Worm (Caenorhabditis elegans): ENCODE data around the gene twk-33.

DNA sequence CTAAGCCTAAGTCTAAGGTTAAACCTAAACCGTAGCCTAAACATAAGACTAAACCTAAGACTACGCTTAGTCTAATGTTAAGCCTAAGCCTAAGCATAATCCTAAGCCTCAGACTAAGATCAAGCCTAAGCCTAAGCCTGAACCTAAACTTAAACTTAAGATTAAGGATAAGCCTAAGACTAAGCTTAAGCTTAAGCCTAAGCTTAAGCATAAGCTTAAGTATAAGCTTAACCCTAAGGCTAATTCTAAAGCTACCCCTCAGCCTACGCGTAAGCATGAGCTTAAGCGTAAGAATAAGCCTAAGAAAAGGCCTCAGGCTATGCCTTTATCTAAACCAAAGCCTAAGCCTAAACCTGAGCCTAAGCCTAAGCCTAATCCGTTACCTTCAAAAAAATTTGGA is 14.2 kb upstream of the twk-33 start:
- TF ChIP-seq ztf-7 (tag; optimal IDR thresholded peaks at IDR 0.05) (no peak), lin-29 (GFP tag; IDR thresholded peaks at IDR 0.05) (no peak), nhr-11 (tag; optimal IDR thresholded peaks at IDR 0.05) (no peak), nhr-102 (tag; optimal IDR thresholded peaks at IDR 0.05) (no peak), mdl-1 (tag; optimal IDR thresholded peaks at IDR 0.05) (no peak), Y105C5A.15 (GFP tag; IDR thresholded peaks at IDR 0.05) (no peak), dmd-9 (GFP tag; IDR thresholded peaks at IDR 0.05) (no peak), hlh-11 (tag; optimal IDR thresholded peaks at IDR 0.05) (no peak), ztf-11 (tag; optimal IDR thresholded peaks at IDR 0.05) (no peak)
